Fruit fly (Drosophila melanogaster) whole organism, embryonic: ENCODE data around the gene CG7551.

Source experiments
- Adf1 ChIP-seq: fragments of 200-800 bp; sonication (Bioruptor generic); IDR thresholded peaks from 2 replicates; pipeline ENCODE4 v1.3.6; 2022; ENCODE audit warnings: missing biosample characterization, missing genetic modification characterization
- Atf3 ChIP-seq: fragments of 200-800 bp; sonication (Bioruptor generic); optimal IDR thresholded peaks from 3 replicates; lab custom pipeline; 2016; ENCODE audit warnings: missing biosample characterization, missing genetic modification characterization
- BtbVII ChIP-seq: fragments of 200-800 bp; sonication (Bioruptor generic); optimal IDR thresholded peaks from 3 replicates; lab custom pipeline; 2017; ENCODE audit warnings: missing biosample characterization, mild to moderate bottlenecking, missing genetic modification characterization
- C15 ChIP-seq: fragments of 200-800 bp; sonication (Bioruptor generic); IDR thresholded peaks from 3 replicates; pipeline ENCODE4 v1.3.6; 2022; ENCODE audit warnings: missing biosample characterization, missing genetic modification characterization
- CG10431 ChIP-seq: fragments of 200-800 bp; sonication (Bioruptor generic); optimal IDR thresholded peaks from 3 replicates; lab custom pipeline; 2018; ENCODE audit warnings: missing biosample characterization, mild to moderate bottlenecking, missing genetic modification characterization
- CG10462 ChIP-seq: fragments of 200-800 bp; sonication (Bioruptor generic); optimal IDR thresholded peaks from 2 replicates; lab custom pipeline; 2016; ENCODE audit warnings: missing biosample characterization, missing genetic modification characterization
- CG11696 ChIP-seq: fragments of 200-800 bp; sonication (Bioruptor generic); IDR thresholded peaks from 2 replicates; pipeline ENCODE4 v1.3.6; 2022; ENCODE audit warnings: missing biosample characterization, missing genetic modification characterization
- CG12104 ChIP-seq: fragments of 200-800 bp; sonication (Bioruptor generic); optimal IDR thresholded peaks from 3 replicates; lab custom pipeline; 2016; ENCODE audit warnings: missing biosample characterization, missing genetic modification characterization
- CG12769 ChIP-seq: fragments of 200-800 bp; sonication (Bioruptor generic); optimal IDR thresholded peaks from 2 replicates; lab custom pipeline; 2019; ENCODE audit warnings: missing biosample characterization, mild to moderate bottlenecking, missing genetic modification characterization, moderate library complexity
- CG1529 ChIP-seq: fragments of 200-800 bp; sonication (Bioruptor generic); optimal IDR thresholded peaks from 3 replicates; lab custom pipeline; 2018; ENCODE audit warnings: missing biosample characterization, missing genetic modification characterization
- CG15696 ChIP-seq: fragments of 200-800 bp; sonication (Bioruptor generic); optimal IDR thresholded peaks from 2 replicates; lab custom pipeline; 2019; ENCODE audit warnings: missing biosample characterization, mild to moderate bottlenecking, missing genetic modification characterization, moderate library complexity
- CG17385 ChIP-seq: fragments of 200-800 bp; sonication (Bioruptor generic); optimal IDR thresholded peaks from 3 replicates; lab custom pipeline; 2018; ENCODE audit warnings: missing biosample characterization, mild to moderate bottlenecking, missing genetic modification characterization
- CG17568 ChIP-seq: fragments of 200-800 bp; sonication (Bioruptor generic); optimal IDR thresholded peaks from 2 replicates; lab custom pipeline; 2018; ENCODE audit warnings: missing biosample characterization, mild to moderate bottlenecking, missing genetic modification characterization, moderate library complexity
- CG17829 ChIP-seq: fragments of 200-800 bp; optimal IDR thresholded peaks from 2 replicates; lab custom pipeline; 2019; ENCODE audit warnings: missing biosample characterization, mild to moderate bottlenecking, missing genetic modification characterization, moderate library complexity
- CG42726 ChIP-seq: fragments of 200-800 bp; sonication (Bioruptor generic); IDR thresholded peaks from 2 replicates; pipeline ENCODE4 v1.3.6; 2022; ENCODE audit warnings: missing biosample characterization, missing genetic modification characterization; ENCODE audit not compliant: partially characterized antibody
- CG4282 ChIP-seq: fragments of 200-800 bp; sonication (Bioruptor generic); optimal IDR thresholded peaks from 2 replicates; lab custom pipeline; 2016; ENCODE audit warnings: missing biosample characterization, missing genetic modification characterization
- CG4328 ChIP-seq: fragments of 200-800 bp; sonication (Bioruptor generic); optimal IDR thresholded peaks from 3 replicates; lab custom pipeline; 2017; ENCODE audit warnings: missing biosample characterization, missing genetic modification reagents, missing genetic modification characterization
- CG4707 ChIP-seq: fragments of 200-800 bp; sonication (Bioruptor generic); optimal IDR thresholded peaks from 2 replicates; lab custom pipeline; 2018; ENCODE audit warnings: missing biosample characterization, mild to moderate bottlenecking, missing genetic modification characterization, moderate library complexity
- CG4820 ChIP-seq: fragments of 200-800 bp; sonication (Bioruptor generic); optimal IDR thresholded peaks from 3 replicates; lab custom pipeline; 2016; ENCODE audit warnings: missing biosample characterization, missing genetic modification characterization
- CG5953 ChIP-seq: fragments of 200-800 bp; sonication (Bioruptor generic); IDR thresholded peaks from 2 replicates; pipeline ENCODE4 v1.3.6; 2022; ENCODE audit warnings: missing biosample characterization, missing genetic modification characterization
- CG6272 ChIP-seq: fragments of 200-800 bp; sonication (Bioruptor generic); IDR thresholded peaks from 2 replicates; pipeline ENCODE4 v1.3.6; 2022; ENCODE audit warnings: missing biosample characterization, missing genetic modification characterization
- CG6689 ChIP-seq: fragments of 200-800 bp; sonication (Bioruptor generic); IDR thresholded peaks from 2 replicates; pipeline ENCODE4 v1.3.6; 2022; ENCODE audit warnings: missing biosample characterization, missing genetic modification characterization
- CG7987 ChIP-seq: fragments of 200-800 bp; sonication (Bioruptor generic); optimal IDR thresholded peaks from 2 replicates; lab custom pipeline; 2018; ENCODE audit warnings: missing biosample characterization, mild to moderate bottlenecking, missing genetic modification characterization, moderate library complexity
- CG8290 ChIP-seq, 3 experiments: fragments of 200-800 bp; sonication (Bioruptor generic); optimal IDR thresholded peaks; 2 replicates each; lab custom pipeline; 2016 to 2019; ENCODE audit warnings: missing biosample characterization in 3 of 3, missing genetic modification characterization in 3 of 3, mild to moderate bottlenecking in 2 of 3, moderate library complexity in 1 of 3
- CTCF ChIP-seq: fragments of 200-800 bp; sonication (Bioruptor generic); optimal IDR thresholded peaks from 2 replicates; lab custom pipeline; 2017; ENCODE audit warnings: missing biosample characterization, mild to moderate bottlenecking, missing genetic modification characterization, moderate library complexity
- D19A ChIP-seq: fragments of 200-800 bp; optimal IDR thresholded peaks from 3 replicates; lab custom pipeline; 2019; ENCODE audit warnings: missing biosample characterization, mild to moderate bottlenecking, missing genetic modification characterization, moderate library complexity
- E2f2 ChIP-seq: fragments of 200-800 bp; sonication (Bioruptor generic); IDR thresholded peaks from 2 replicates; pipeline ENCODE4 v1.3.6; 2022; ENCODE audit warnings: missing biosample characterization, missing genetic modification characterization
- Fer2 ChIP-seq: fragments of 200-800 bp; sonication (Bioruptor generic); optimal IDR thresholded peaks from 2 replicates; lab custom pipeline; 2018; ENCODE audit warnings: missing biosample characterization, mild to moderate bottlenecking, missing genetic modification characterization, moderate library complexity
- HLHmδ ChIP-seq: fragments of 200-800 bp; sonication (Bioruptor generic); optimal IDR thresholded peaks from 2 replicates; lab custom pipeline; 2018; ENCODE audit warnings: missing biosample characterization, mild to moderate bottlenecking, missing genetic modification characterization, moderate library complexity
- Meics ChIP-seq: fragments of 200-800 bp; sonication (Bioruptor generic); optimal IDR thresholded peaks from 2 replicates; lab custom pipeline; 2017; ENCODE audit warnings: missing biosample characterization, mild to moderate bottlenecking, missing genetic modification characterization
- Nf-YB ChIP-seq: fragments of 200-800 bp; sonication (Bioruptor generic); optimal IDR thresholded peaks from 3 replicates; lab custom pipeline; 2019; ENCODE audit warnings: missing biosample characterization, mild to moderate bottlenecking, missing genetic modification characterization, moderate library complexity
- Optix ChIP-seq: fragments of 200-800 bp; sonication (Bioruptor generic); IDR thresholded peaks from 3 replicates; pipeline ENCODE4 v1.3.6; 2022; ENCODE audit warnings: missing biosample characterization, missing genetic modification characterization
- Spps ChIP-seq: fragments of 200-800 bp; sonication (Bioruptor generic); optimal IDR thresholded peaks from 2 replicates; lab custom pipeline; 2018; ENCODE audit warnings: missing biosample characterization, mild to moderate bottlenecking, missing genetic modification characterization
- TFAM ChIP-seq: fragments of 200-800 bp; sonication (Bioruptor generic); optimal IDR thresholded peaks from 2 replicates; lab custom pipeline; 2017; ENCODE audit warnings: missing biosample characterization, missing genetic modification characterization, inconsistent platforms
- Usf ChIP-seq: fragments of 200-800 bp; sonication (Bioruptor generic); optimal IDR thresholded peaks from 2 replicates; lab custom pipeline; 2017; ENCODE audit warnings: missing genotype, missing biosample characterization, missing genetic modification characterization
- ab ChIP-seq: fragments of 200-800 bp; sonication (Bioruptor generic); optimal IDR thresholded peaks from 2 replicates; lab custom pipeline; 2016; ENCODE audit warnings: missing biosample characterization, missing genetic modification characterization
- aop ChIP-seq: fragments of 200-800 bp; sonication (Bioruptor generic); IDR thresholded peaks from 2 replicates; pipeline ENCODE4 v1.3.6; 2022; ENCODE audit warnings: missing biosample characterization, missing genetic modification characterization
- caup ChIP-seq: fragments of 200-800 bp; sonication (Bioruptor generic); optimal IDR thresholded peaks from 3 replicates; lab custom pipeline; 2017; ENCODE audit warnings: missing biosample characterization, mild to moderate bottlenecking, missing genetic modification characterization, moderate library complexity; ENCODE audit not compliant: severe bottlenecking
- cwo ChIP-seq: fragments of 200-800 bp; sonication (Bioruptor generic); optimal IDR thresholded peaks from 3 replicates; lab custom pipeline; 2017; ENCODE audit warnings: missing biosample characterization, missing genetic modification characterization, mild to moderate bottlenecking, moderate library complexity, missing genetic modification reagents
- dysf ChIP-seq: fragments of 200-800 bp; sonication (Bioruptor generic); IDR thresholded peaks from 3 replicates; pipeline ENCODE4 v1.3.6; 2022; ENCODE audit warnings: missing biosample characterization, missing genetic modification characterization
- ind ChIP-seq: fragments of 200-800 bp; sonication (Bioruptor generic); optimal IDR thresholded peaks from 3 replicates; lab custom pipeline; 2016; ENCODE audit warnings: missing biosample characterization, missing genetic modification characterization
- klu ChIP-seq: fragments of 200-800 bp; sonication (Bioruptor generic); IDR thresholded peaks from 2 replicates; pipeline ENCODE4 v1.3.6; 2022; ENCODE audit warnings: missing biosample characterization, missing genetic modification characterization
- lov ChIP-seq, 2 experiments: fragments of 200-800 bp in 1 of 2; fragments of >200 bp in 1 of 2; sonication (Bioruptor generic) in 1 of 2; IDR thresholded peaks in 1 of 2; optimal IDR thresholded peaks in 1 of 2; 2 replicates in 1 of 2; 3 replicates in 1 of 2; pipeline versions ENCODE4 v1.3.6 to Lab custom; 2017 to 2022; ENCODE audit warnings: missing biosample characterization in 1 of 2, missing genetic modification characterization in 1 of 2
- luna ChIP-seq: fragments of 200-800 bp; sonication (Bioruptor generic); optimal IDR thresholded peaks from 2 replicates; lab custom pipeline; 2016; ENCODE audit warnings: missing biosample characterization, missing genetic modification characterization
- mam ChIP-seq: fragments of 200-800 bp; sonication (Bioruptor generic); optimal IDR thresholded peaks from 3 replicates; lab custom pipeline; 2016; ENCODE audit warnings: missing biosample characterization, missing genetic modification characterization
- mirr ChIP-seq: fragments of 200-800 bp; sonication (Bioruptor generic); optimal IDR thresholded peaks from 3 replicates; lab custom pipeline; 2018; ENCODE audit warnings: missing biosample characterization, mild to moderate bottlenecking, missing genetic modification characterization
- pb ChIP-seq: fragments of 200-800 bp; sonication (Bioruptor generic); optimal IDR thresholded peaks from 3 replicates; lab custom pipeline; 2016; ENCODE audit warnings: missing biosample characterization, missing genetic modification characterization
- pnt ChIP-seq: fragments of 200-800 bp; sonication (Bioruptor generic); optimal IDR thresholded peaks from 3 replicates; lab custom pipeline; 2016; ENCODE audit warnings: missing biosample characterization, missing genetic modification characterization
- sima ChIP-seq: fragments of 200-800 bp; sonication (Bioruptor generic); optimal IDR thresholded peaks from 2 replicates; lab custom pipeline; 2016; ENCODE audit warnings: missing biosample characterization, missing genetic modification characterization
- sug ChIP-seq: fragments of 200-800 bp; optimal IDR thresholded peaks from 2 replicates; lab custom pipeline; 2019; ENCODE audit warnings: missing biosample characterization, mild to moderate bottlenecking, missing genetic modification characterization, moderate library complexity
- unpg ChIP-seq: fragments of 200-800 bp; sonication (Bioruptor generic); optimal IDR thresholded peaks from 3 replicates; lab custom pipeline; 2018; ENCODE audit warnings: missing biosample characterization, mild to moderate bottlenecking, missing genetic modification characterization, moderate library complexity

The CG7551 gene

DNA sequence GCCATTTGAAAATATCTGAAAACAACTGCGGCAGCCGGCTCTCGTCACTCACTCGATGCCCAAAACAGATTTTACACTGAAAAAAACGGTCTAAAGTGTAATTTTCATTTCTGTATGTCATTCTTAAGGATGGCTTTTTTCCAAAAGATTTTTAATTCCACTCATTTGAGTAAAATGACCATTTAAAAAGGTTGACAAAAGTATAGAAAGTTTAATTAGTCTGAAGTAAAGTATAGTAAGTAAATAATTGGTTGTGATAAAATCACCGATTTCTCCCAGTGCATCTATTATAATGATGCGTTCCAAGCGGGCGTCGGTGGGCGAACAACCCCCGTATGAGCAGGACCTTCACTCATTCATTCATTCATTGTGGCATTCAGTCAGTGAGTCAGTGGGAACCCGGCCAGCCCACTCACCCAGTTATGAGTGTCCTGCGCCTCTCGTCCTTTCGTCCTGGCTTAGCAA lies 35.9 kb upstream of the CG7551 start (continued):
- TF ChIP-seq ab (GFP tag; lab: Kevin White, UChicago) (no peak), TFAM (GFP tag; lab: Kevin White, UChicago) (peak; percentile 14), CG4282 (no peak), CG4707 (no peak), luna (GFP tag; lab: Kevin White, UChicago) (no peak), ind (peak; percentile 66), BtbVII (peak; percentile 62), CG12769 (tag; lab: Kevin White, UChicago) (no peak), CG17568 (GFP tag; lab: Kevin White, UChicago) (no peak), E2f2 (GFP tag; lab: Robert Waterston, UW) (peak; percentile 36; the same call in 1 of the 2 replicates), dysf (GFP tag; lab: Robert Waterston, UW) (peak; percentile 79), sug (tag; lab: Kevin White, UChicago) (no peak), klu (peak; percentile 72), CG10431 (peak; percentile 59), CG7987 (no peak), CG17385 (GFP tag; lab: Kevin White, UChicago) (peak; percentile 54), Meics (GFP tag; lab: Kevin White, UChicago) (peak; percentile 65), caup (GFP tag; lab: Kevin White, UChicago) (peak; percentile 42), sima (GFP tag; lab: Kevin White, UChicago) (peak; percentile 8), mirr (GFP tag; lab: Kevin White, UChicago) (no peak), CG6689 (peak; percentile 88), Spps (tag; lab: Kevin White, UChicago) (peak; percentile 89), Usf (GFP tag; lab: Kevin White, UChicago) (peak; percentile 5), pb (peak; percentile 30), CG17829 (tag; lab: Kevin White, UChicago) (peak; percentile 85), CG15696 (tag; lab: Kevin White, UChicago) (peak; percentile 88), CG4820 (GFP tag; lab: Kevin White, UChicago) (peak; percentile 84), Nf-YB (GFP tag; lab: Kevin White, UChicago) (peak; percentile 29), C15 (GFP tag; lab: Robert Waterston, UW) (no peak), Atf3 (GFP tag; lab: Kevin White, UChicago) (peak; percentile 54), CTCF (GFP tag; lab: Kevin White, UChicago) (peak; percentile 11), aop (GFP tag; lab: Robert Waterston, UW) (0 out of 2 replicates have a peak, but pooled peaks have one; percentile 23)
- TF ChIP-seq, all 482 proteins: peak for 330

DNA sequence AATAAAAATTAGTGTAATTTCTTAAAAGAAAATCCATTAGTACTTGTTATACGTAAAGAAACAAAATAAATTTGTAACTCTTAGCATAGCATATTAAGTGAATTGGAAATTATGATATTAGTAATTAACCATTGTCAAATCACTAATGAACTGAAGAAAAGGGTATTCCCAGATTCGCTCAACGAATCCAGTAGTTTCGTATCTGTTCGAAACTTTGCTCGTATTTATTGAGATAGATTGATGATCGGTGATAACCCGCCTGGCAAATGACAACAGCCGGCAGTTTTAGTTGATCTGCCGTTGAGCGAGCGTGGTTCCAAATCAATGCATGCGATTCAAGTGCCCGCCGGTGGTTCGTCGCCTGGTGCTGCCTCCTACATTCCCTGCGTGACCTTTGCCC lies 33.4 kb upstream of the CG7551 start, which contains the start of gene CG7560:
CG7560 (plus strand) TSS at position 301 of the 400 bp plus-strand sequence.
- TF ChIP-seq CG6272 (GFP tag; lab: Robert Waterston, UW) = no peak
- no peak for TF ChIP-seq CG12104 (GFP tag; lab: Kevin White, UChicago)
- no peak for TF ChIP-seq CG4328 (GFP tag; lab: Kevin White, UChicago)
- TF ChIP-seq lov (optimal IDR thresholded peaks at IDR 0.05; lab: Kevin White, UChicago) = no peak
- no peak for TF ChIP-seq lov (GFP tag; IDR thresholded peaks at IDR 0.05; lab: Robert Waterston, UW)
- TF ChIP-seq unpg (GFP tag; lab: Kevin White, UChicago) = no peak
- TF ChIP-seq cwo (GFP tag; lab: Kevin White, UChicago) = no peak
- no peak for TF ChIP-seq Optix (GFP tag; lab: Robert Waterston, UW)
- no peak for TF ChIP-seq CG10462 (GFP tag; lab: Kevin White, UChicago)
- TF ChIP-seq CG42726 (GFP tag; lab: Robert Waterston, UW) = no peak
- TF ChIP-seq Adf1 (GFP tag; lab: Robert Waterston, UW) = no peak
- no peak for TF ChIP-seq CG1529 (GFP tag; lab: Kevin White, UChicago)
- no peak for TF ChIP-seq Fer2 (tag; lab: Kevin White, UChicago)
- TF ChIP-seq CG11696 (GFP tag; lab: Robert Waterston, UW) = 0 out of 2 replicates have a peak, but pooled peaks have one; percentile 21
- no peak for TF ChIP-seq CG4820 (GFP tag; lab: Kevin White, UChicago)
- no peak for TF ChIP-seq CG8290 (GFP tag; optimal IDR thresholded peaks at IDR 0.05; lab: Kevin White, UChicago)
- TF ChIP-seq CG8290 (tag; optimal IDR thresholded peaks at IDR 0.05; lab: Kevin White, UChicago) = no peak
- TF ChIP-seq CG5953 (GFP tag; lab: Robert Waterston, UW) = no peak
- peak; percentile 39 for TF ChIP-seq D19A
- no peak for TF ChIP-seq luna (GFP tag; lab: Kevin White, UChicago)
- TF ChIP-seq mam (GFP tag; lab: Kevin White, UChicago) = no peak
- TF ChIP-seq HLHmδ (GFP tag; lab: Kevin White, UChicago) = no peak
- no peak for TF ChIP-seq pnt
